Fruit fly (Drosophila melanogaster) whole organism, pupa: ENCODE measurements around the gene Rnb.

Experiments used
- CG10348 ChIP-seq: fragments of 200-800 bp; sonication (Bioruptor generic); IDR thresholded peaks from 2 replicates; pipeline ENCODE4 v1.3.6; 2022; ENCODE audit warnings: missing biosample characterization, missing genetic modification characterization
- CG12605 ChIP-seq: fragments of 200-800 bp; sonication (Bioruptor generic); IDR thresholded peaks from 2 replicates; pipeline ENCODE4 v1.3.6; 2022; ENCODE audit warnings: missing biosample characterization, missing genetic modification characterization
- CG13204 ChIP-seq: fragments of 200-800 bp; sonication (Bioruptor generic); optimal IDR thresholded peaks from 2 replicates; lab custom pipeline; 2018; ENCODE audit warnings: missing biosample characterization, mild to moderate bottlenecking, missing genetic modification characterization, moderate library complexity
- CG14655 ChIP-seq: fragments of 200-800 bp; sonication (Bioruptor generic); optimal IDR thresholded peaks from 3 replicates; lab custom pipeline; 2017; ENCODE audit warnings: mild to moderate bottlenecking, missing biosample characterization, missing genetic modification reagents, missing genetic modification characterization
- CG15710 ChIP-seq: fragments of 200-800 bp; sonication (Bioruptor generic); optimal IDR thresholded peaks from 2 replicates; lab custom pipeline; 2018; ENCODE audit warnings: missing biosample characterization, mild to moderate bottlenecking, missing genetic modification characterization, moderate library complexity
- CG17806 ChIP-seq: fragments of 200-800 bp; sonication (Bioruptor generic); optimal IDR thresholded peaks from 2 replicates; lab custom pipeline; 2018; ENCODE audit warnings: missing biosample characterization, mild to moderate bottlenecking, missing genetic modification characterization, moderate library complexity
- CG32121 ChIP-seq: fragments of 200-800 bp; sonication (Bioruptor generic); IDR thresholded peaks from 2 replicates; pipeline ENCODE4 v1.3.6; 2022; ENCODE audit warnings: missing biosample characterization, missing genetic modification characterization
- CG34367 ChIP-seq: fragments of 200-800 bp; sonication (Bioruptor generic); optimal IDR thresholded peaks from 2 replicates; lab custom pipeline; 2018; ENCODE audit warnings: missing biosample characterization, mild to moderate bottlenecking, missing genetic modification characterization
- CG4496 ChIP-seq: fragments of 200-800 bp; sonication (Bioruptor generic); IDR thresholded peaks from 3 replicates; pipeline ENCODE4 v1.3.6; 2022; ENCODE audit warnings: missing biosample characterization, missing genetic modification characterization
- CG8159 ChIP-seq: fragments of 200-800 bp; sonication (Bioruptor generic); optimal IDR thresholded peaks from 3 replicates; lab custom pipeline; 2018; ENCODE audit warnings: missing biosample characterization, mild to moderate bottlenecking, missing genetic modification characterization, moderate library complexity
- CG8301 ChIP-seq: fragments of 200-800 bp; sonication (Bioruptor generic); optimal IDR thresholded peaks from 2 replicates; lab custom pipeline; 2018; ENCODE audit warnings: missing biosample characterization, mild to moderate bottlenecking, missing genetic modification characterization
- CG9948 ChIP-seq: fragments of 200-800 bp; sonication (Bioruptor generic); optimal IDR thresholded peaks from 2 replicates; lab custom pipeline; 2018; ENCODE audit warnings: missing biosample characterization, mild to moderate bottlenecking, missing genetic modification characterization, moderate library complexity
- D1 ChIP-seq: fragments of 200-800 bp; sonication (Bioruptor generic); optimal IDR thresholded peaks from 2 replicates; lab custom pipeline; 2018; ENCODE audit warnings: missing biosample characterization, mild to moderate bottlenecking, missing genetic modification characterization, moderate library complexity
- EcR ChIP-seq: fragments of 200-800 bp; sonication (Bioruptor generic); optimal IDR thresholded peaks from 3 replicates; lab custom pipeline; 2019; ENCODE audit warnings: missing biosample characterization, missing genetic modification characterization, mild to moderate bottlenecking, moderate library complexity, missing genetic modification reagents
- Ets98B ChIP-seq: fragments of 200-800 bp; sonication (Bioruptor generic); IDR thresholded peaks from 2 replicates; pipeline ENCODE4 v1.3.6; 2022; ENCODE audit warnings: missing biosample characterization, missing genetic modification characterization
- Pif1A ChIP-seq: fragments of 200-800 bp; sonication (Bioruptor generic); optimal IDR thresholded peaks from 3 replicates; lab custom pipeline; 2016; ENCODE audit warnings: missing biosample characterization, missing genetic modification characterization
- Pif1B ChIP-seq: fragments of 200-800 bp; sonication (Bioruptor generic); optimal IDR thresholded peaks from 3 replicates; lab custom pipeline; 2016; ENCODE audit warnings: missing biosample characterization, missing genetic modification characterization
- Snoo ChIP-seq: fragments of 200-800 bp; sonication (Bioruptor generic); optimal IDR thresholded peaks from 3 replicates; lab custom pipeline; 2017; ENCODE audit warnings: missing biosample characterization, mild to moderate bottlenecking, missing genetic modification characterization, inconsistent platforms
- fd96Ca ChIP-seq: fragments of 200-800 bp; sonication (Bioruptor generic); IDR thresholded peaks from 3 replicates; pipeline ENCODE4 v1.3.6; 2022; ENCODE audit warnings: missing biosample characterization, missing genetic modification characterization
- gl ChIP-seq: fragments of 200-800 bp; sonication (Bioruptor generic); optimal IDR thresholded peaks from 2 replicates; lab custom pipeline; 2018; ENCODE audit warnings: missing biosample characterization, mild to moderate bottlenecking, missing genetic modification characterization
- rn ChIP-seq: fragments of 200-800 bp; sonication (Bioruptor generic); IDR thresholded peaks from 2 replicates; pipeline ENCODE4 v1.3.6; 2022; ENCODE audit warnings: missing biosample characterization, missing genetic modification characterization

The Rnb gene

DNA sequence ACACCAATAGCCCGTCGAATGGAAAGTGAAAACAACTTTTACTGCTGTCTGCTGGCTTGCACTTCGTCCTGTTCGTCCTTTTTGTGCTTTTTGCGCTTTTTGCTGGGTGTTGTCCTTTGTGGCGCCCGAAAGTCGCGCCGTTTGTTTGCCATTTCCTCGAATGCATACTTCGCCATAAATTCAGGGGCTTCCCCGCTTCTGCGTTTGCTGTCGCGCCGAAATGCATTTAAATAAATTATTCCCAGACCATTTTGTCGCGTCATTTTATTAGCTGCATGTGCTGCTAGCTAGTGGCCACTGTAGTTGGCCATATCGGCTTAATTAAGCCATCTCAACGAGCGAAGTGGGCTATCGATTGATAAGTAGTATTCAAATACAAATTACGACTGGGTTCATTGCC lies 13.9 kb downstream of the Rnb start:
- TF ChIP-seq CG12605 (no peak), CG13204 (GFP tag; lab: Kevin White, UChicago) (no peak), rn (GFP tag; lab: Robert Waterston, UW) (no peak), CG34367 (tag; lab: Kevin White, UChicago) (no peak), EcR (no peak)

DNA sequence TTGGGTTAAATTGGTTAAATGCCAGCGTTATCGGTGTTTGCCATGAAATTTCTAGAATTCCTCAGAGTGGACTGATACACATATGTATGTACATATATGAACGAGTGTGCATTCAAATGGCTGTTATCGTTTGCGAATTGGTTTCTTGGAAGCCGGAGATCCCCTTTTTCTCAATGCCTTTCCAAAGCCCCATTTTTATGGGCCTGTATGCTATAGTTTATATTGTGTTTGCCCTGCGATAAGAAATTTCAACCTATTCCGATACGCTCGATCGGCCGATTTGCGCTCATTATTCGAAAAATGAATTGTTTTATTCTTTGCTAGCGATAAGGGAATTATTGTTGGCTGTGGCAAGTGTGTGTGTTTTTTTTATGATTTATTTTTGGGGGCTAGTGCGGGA lies 15.9 kb downstream of the Rnb start:
- TF ChIP-seq CG15710 (tag; lab: Kevin White, UChicago) (no peak), CG8159 (tag; lab: Kevin White, UChicago) (no peak), Ets98B (GFP tag; lab: Robert Waterston, UW) (no peak), Pif1A (no peak), CG8301 (no peak), CG12605 (no peak), CG17806 (no peak), gl (tag; lab: Kevin White, UChicago) (no peak), D1 (no peak), EcR (no peak), CG10348 (GFP tag; lab: Robert Waterston, UW) (no peak), fd96Ca (GFP tag; lab: Robert Waterston, UW) (no peak), Snoo (no peak), CG13204 (GFP tag; lab: Kevin White, UChicago) (no peak), CG34367 (tag; lab: Kevin White, UChicago) (no peak), CG14655 (GFP tag; lab: Kevin White, UChicago) (no peak)

DNA sequence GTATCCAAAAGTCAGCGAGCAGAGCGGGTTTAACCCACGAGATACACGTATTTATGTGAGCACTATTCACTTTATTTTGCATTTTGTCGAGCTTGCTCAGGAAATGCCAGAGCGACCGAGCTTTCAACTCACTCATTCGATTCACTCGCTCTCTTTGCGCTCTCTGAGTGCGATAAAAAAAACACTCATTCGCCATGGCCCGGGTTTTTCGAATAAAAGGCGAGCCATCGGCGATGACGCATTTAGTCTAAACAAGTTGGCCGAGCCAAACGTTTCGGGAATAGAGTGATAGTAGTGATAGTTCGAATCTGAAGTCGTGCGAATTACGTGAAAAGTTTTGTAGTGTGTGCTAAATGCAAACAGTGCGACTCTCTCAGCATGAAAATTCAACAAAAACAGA lies 16.8 kb downstream of the Rnb start:
- TF ChIP-seq CG14655 (GFP tag; lab: Kevin White, UChicago) (no peak), fd96Ca (GFP tag; lab: Robert Waterston, UW) (no peak), CG17806 (no peak), CG10348 (GFP tag; lab: Robert Waterston, UW) (no peak), Pif1A (no peak), EcR (peak; percentile 71), rn (GFP tag; lab: Robert Waterston, UW) (no peak), CG15710 (tag; lab: Kevin White, UChicago) (no peak), CG8301 (no peak), CG4496 (GFP tag; lab: Robert Waterston, UW) (0 out of 3 replicates have a peak, but pooled peaks have one; percentile 44), Pif1B (GFP tag; lab: Kevin White, UChicago) (peak; percentile 0), CG13204 (GFP tag; lab: Kevin White, UChicago) (peak; percentile 40), gl (tag; lab: Kevin White, UChicago) (no peak), CG9948 (tag; lab: Kevin White, UChicago) (no peak), Ets98B (GFP tag; lab: Robert Waterston, UW) (peak; percentile 49; the same call in 1 of the 2 replicates), CG32121 (GFP tag; lab: Robert Waterston, UW) (peak; percentile 44; the same call in 1 of the 2 replicates), CG8159 (tag; lab: Kevin White, UChicago) (peak; percentile 20), D1 (no peak), Snoo (peak; percentile 36), CG12605 (no peak), CG34367 (tag; lab: Kevin White, UChicago) (no peak)

DNA sequence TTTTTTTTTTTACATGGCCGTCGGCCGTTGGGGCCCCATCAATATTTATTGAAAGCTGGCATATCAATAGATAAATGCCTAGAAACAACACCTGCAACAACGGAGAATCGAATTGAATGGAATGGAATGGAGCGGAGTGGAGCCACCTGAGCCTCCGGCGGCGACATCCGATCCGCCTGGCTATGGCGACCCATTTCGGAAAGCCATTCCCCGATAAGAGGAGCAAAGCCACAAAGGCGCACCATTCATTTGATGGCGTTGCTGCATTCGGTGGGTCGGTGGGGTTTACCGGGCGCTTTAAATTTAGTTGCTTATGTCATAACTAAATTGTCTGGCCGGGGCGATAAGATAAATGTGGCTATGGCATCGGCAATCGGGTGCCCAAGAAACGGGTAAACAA lies 17.3 kb downstream of the Rnb start:
- TF ChIP-seq Pif1B (GFP tag; lab: Kevin White, UChicago) (no peak), rn (GFP tag; lab: Robert Waterston, UW) (no peak), Ets98B (GFP tag; lab: Robert Waterston, UW) (no peak), CG10348 (GFP tag; lab: Robert Waterston, UW) (no peak), CG8159 (tag; lab: Kevin White, UChicago) (no peak), CG17806 (no peak), D1 (no peak), Snoo (no peak), CG15710 (tag; lab: Kevin White, UChicago) (no peak)

DNA sequence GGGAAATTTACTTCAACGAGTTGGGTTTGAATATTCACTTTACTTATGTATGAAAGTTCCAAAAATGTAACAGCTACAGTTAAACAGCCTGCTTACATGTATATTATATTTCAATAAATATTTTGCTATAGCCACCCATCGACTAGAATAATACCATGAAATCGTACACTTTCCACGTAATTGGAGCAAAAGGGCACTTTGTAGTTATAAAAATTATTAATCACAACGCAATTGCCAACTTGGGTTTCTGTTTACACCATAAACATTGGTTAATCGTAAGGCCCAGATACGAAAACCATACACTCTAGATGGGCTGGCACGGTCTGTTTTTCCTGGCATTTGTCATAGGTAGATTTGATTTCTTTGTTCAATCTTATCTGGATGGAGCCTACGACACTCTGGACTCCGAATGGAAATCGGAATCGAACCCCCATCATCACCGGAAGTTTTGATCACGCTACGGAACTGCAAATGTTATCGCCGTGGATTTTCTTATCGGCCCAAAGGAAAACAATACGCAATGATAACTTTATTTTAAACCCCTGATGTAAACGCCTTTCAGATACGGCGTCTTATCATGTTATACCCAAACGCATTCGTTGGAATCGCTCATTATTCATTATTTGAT lies 18.6 kb downstream of the Rnb start, which contains the start of gene fig:
Gene fig, minus strand, starts transcription at position 51 of the 628 bp plus-strand sequence.
- TF ChIP-seq CG13204 (GFP tag; lab: Kevin White, UChicago) (no peak), CG9948 (tag; lab: Kevin White, UChicago) (no peak), CG4496 (GFP tag; lab: Robert Waterston, UW) (no peak), D1 (no peak), CG8159 (tag; lab: Kevin White, UChicago) (no peak), Pif1B (GFP tag; lab: Kevin White, UChicago) (no peak), rn (GFP tag; lab: Robert Waterston, UW) (no peak), CG14655 (GFP tag; lab: Kevin White, UChicago) (no peak), fd96Ca (GFP tag; lab: Robert Waterston, UW) (no peak), CG12605 (no peak), CG32121 (GFP tag; lab: Robert Waterston, UW) (no peak), CG8301 (no peak), Ets98B (GFP tag; lab: Robert Waterston, UW) (no peak), EcR (no peak), Pif1A (no peak), CG34367 (tag; lab: Kevin White, UChicago) (no peak), Snoo (no peak), CG17806 (no peak), gl (tag; lab: Kevin White, UChicago) (no peak), CG10348 (GFP tag; lab: Robert Waterston, UW) (no peak)

DNA sequence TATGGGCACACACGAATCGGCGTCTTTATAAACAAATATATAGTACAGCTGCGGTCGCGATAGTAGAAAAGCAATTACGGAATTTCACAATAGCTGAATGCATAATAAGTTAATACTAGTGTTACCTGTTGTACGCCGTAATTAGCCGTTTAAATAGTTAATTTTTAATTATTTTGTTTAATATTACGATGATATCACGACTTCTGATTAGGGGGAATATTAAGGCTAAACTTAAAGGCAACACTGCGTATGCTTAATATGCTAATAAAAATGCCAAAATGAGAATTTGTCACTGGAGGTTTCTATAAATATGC lies 20.2 kb downstream of the Rnb start:
- no peak for TF ChIP-seq CG4496 (GFP tag; lab: Robert Waterston, UW)
- TF ChIP-seq CG15710 (tag; lab: Kevin White, UChicago): no peak
- TF ChIP-seq CG17806: no peak
- no peak for TF ChIP-seq CG34367 (tag; lab: Kevin White, UChicago)
- TF ChIP-seq fd96Ca (GFP tag; lab: Robert Waterston, UW): no peak
- no peak for TF ChIP-seq gl (tag; lab: Kevin White, UChicago)
- TF ChIP-seq D1: no peak
- no peak for TF ChIP-seq CG8301
- no peak for TF ChIP-seq CG8159 (tag; lab: Kevin White, UChicago)
- TF ChIP-seq CG32121 (GFP tag; lab: Robert Waterston, UW): no peak
- no peak for TF ChIP-seq CG9948 (tag; lab: Kevin White, UChicago)
- TF ChIP-seq CG13204 (GFP tag; lab: Kevin White, UChicago): no peak
- no peak for TF ChIP-seq Snoo
